Worm (Caenorhabditis elegans) whole organism, L4/young adult: ENCODE measurements around the gene arf-6.

Source experiments
- W03F9.2 ChIP-seq: fragments of 150-350 bp; optimal IDR thresholded peaks from 2 replicates; lab custom pipeline; 2014; ENCODE audit warnings: missing biosample characterization, missing genetic modification characterization
- dao-5 ChIP-seq: sonication (generic microtip); optimal IDR thresholded peaks from 2 replicates; lab custom pipeline; 2016; ENCODE audit warnings: missing genotype, missing genetic modification characterization, moderate library complexity, missing compliant biosample characterization
- him-1 ChIP-seq: sonication (generic microtip); optimal IDR thresholded peaks from 2 replicates; lab custom pipeline; 2016; ENCODE audit warnings: missing genotype, missing genetic modification reagents, missing genetic modification characterization, missing compliant biosample characterization

Gene arf-6

DNA sequence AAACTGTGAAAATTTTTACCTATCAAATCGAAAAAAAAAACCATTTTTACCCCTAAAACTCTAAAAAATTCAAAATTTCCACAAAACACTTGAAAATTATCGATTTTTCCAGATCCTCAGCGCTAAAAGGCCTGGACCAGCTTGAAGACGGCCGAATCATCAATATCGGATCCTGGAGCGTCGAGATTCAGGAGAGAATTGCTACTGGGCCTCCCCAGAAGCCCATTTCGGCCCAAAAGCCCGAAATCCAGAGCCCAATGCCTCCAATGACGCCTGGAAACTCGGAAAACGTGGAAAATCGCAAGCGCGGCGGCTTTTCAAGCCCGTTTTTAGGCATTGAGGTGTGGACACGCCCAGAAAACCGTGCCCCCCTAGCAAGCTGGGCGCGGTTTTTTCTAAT is 5.5 kb downstream of the arf-6 start:
- TF ChIP-seq dao-5 (tag; lab: Kevin White, UChicago) = no peak
- no peak for TF ChIP-seq W03F9.2 (tag; lab: Kevin White, UChicago)
- TF ChIP-seq him-1 (tag; lab: Kevin White, UChicago) = no peak

DNA sequence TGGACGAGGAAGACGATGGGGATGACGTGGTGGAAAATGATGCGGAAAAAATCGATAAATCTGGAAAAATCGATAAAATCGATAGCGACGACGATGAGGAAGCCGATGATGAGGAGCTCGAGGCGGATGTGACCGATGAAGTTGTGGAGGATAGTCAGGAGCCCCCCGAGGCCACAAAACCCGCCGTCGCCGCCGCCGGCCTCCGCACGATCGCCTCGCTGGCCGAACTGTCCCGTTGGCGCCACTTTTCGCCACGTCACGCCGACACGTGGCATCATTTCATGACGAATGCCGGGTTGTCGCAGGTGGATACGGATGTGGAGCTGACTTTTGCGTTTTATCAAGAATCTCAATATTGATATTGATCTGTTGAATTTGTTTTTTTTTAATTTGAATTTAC is 15.5 kb downstream of the arf-6 start:
- TF ChIP-seq dao-5 (tag; lab: Kevin White, UChicago) = no peak
- TF ChIP-seq him-1 (tag; lab: Kevin White, UChicago) = no peak
- no peak for TF ChIP-seq W03F9.2 (tag; lab: Kevin White, UChicago)

DNA sequence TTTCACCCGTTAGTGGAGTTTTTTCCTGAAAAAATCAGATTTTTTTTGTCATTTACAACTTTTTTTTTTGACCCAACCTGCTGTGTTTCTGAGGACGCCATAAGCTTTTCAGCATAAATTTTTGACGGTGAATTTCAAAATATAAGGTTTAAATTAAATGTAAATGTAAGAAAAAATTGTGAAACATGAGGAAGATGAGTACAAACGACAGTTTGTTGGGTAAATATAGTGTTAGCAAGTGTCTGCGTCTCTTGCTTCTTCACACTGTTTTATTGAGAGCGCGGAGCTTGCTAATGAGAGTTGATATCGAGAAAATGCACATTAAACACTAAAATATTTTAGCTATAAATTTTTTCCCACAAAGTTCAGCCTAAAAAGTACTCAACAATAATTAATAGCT is 23.5 kb downstream of the arf-6 start, which contains the start of gene rom-3:
TSS of gene rom-3 (minus strand) at position 101 of the 400 bp plus-strand sequence.
- TF ChIP-seq him-1 (tag; lab: Kevin White, UChicago) (no peak), W03F9.2 (tag; lab: Kevin White, UChicago) (no peak), dao-5 (tag; lab: Kevin White, UChicago) (no peak)

DNA sequence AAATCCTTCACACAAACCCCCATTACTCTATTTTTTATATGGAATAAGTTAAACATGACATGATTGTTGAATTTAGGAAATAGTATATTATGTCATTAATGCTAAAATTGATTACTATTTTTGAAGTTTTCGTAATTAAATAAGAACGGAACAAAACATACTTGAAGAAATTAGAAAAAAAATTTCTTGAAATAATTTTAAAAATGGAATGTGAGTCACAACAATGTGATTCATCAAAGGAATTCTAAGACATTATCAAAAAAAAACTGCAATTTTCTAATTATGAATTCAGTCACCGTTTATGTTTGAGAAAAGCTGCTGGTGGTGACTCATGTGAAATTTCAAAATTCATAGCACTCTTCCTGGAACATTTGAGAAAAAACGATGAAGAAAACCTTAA is 41.5 kb downstream of the arf-6 start, which contains the start of gene nccd-1:
TSS of gene nccd-1 (plus strand) at position 301 of the 400 bp plus-strand sequence.
- TF ChIP-seq him-1 (tag; lab: Kevin White, UChicago) = no peak
- TF ChIP-seq dao-5 (tag; lab: Kevin White, UChicago) = no peak
- no peak for TF ChIP-seq W03F9.2 (tag; lab: Kevin White, UChicago)

DNA sequence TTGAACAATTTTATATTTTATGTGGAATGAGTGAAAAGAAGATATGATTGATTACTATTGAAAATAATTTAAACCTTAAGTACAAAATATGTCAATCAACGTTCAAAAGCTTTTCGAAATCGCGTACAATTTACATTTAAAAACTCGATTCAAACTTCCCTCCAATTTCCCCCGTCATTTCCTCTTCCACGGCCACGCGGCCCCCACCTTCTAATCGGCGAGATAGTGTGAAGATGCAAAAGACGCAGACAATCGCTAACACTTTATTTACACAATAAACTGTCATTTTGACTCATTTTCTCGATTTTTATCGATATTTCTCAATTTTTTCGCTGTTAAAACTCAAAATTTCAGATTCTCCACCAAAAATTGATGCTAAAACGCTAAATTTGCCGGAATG is 48.5 kb downstream of the arf-6 start, which contains the start of gene rom-4:
TSS of gene rom-4 (plus strand) at position 398 of the 400 bp plus-strand sequence.
- TF ChIP-seq dao-5 (tag; lab: Kevin White, UChicago) = no peak
- TF ChIP-seq W03F9.2 (tag; lab: Kevin White, UChicago) = peak; percentile 80
- TF ChIP-seq him-1 (tag; lab: Kevin White, UChicago) = no peak
